Worm (Caenorhabditis elegans) whole organism, L3 larva: ENCODE results near the gene W04E12.9.
"Not testable (repeated sequence)": the region's sequence is repeated elsewhere in the genome, so short reads cannot be mapped to it uniquely, and the experiment has no call there.

Experiments used
- ZK546.5 ChIP-seq: sonication (generic microtip); optimal IDR thresholded peaks from 2 replicates; lab custom pipeline; 2017; ENCODE audit warnings: missing biosample characterization, missing genetic modification characterization
- aly-2 ChIP-seq: fragments of 150-350 bp; optimal IDR thresholded peaks from 2 replicates; lab custom pipeline; 2014; ENCODE audit warnings: missing biosample characterization, missing genetic modification characterization
- ceh-28 ChIP-seq: fragments of 150-350 bp; optimal IDR thresholded peaks from 2 replicates; lab custom pipeline; 2014; ENCODE audit warnings: missing biosample characterization, missing genetic modification reagents, missing genetic modification characterization
- ceh-82 ChIP-seq: fragments of 150-350 bp; optimal IDR thresholded peaks from 2 replicates; lab custom pipeline; 2014; ENCODE audit warnings: missing biosample characterization, missing genetic modification characterization
- ceh-9 ChIP-seq: sonication (generic microtip); optimal IDR thresholded peaks from 2 replicates; lab custom pipeline; 2018; ENCODE audit warnings: missing biosample characterization, missing genetic modification characterization
- daf-12 ChIP-seq: fragments of 150-350 bp; optimal IDR thresholded peaks from 2 replicates; lab custom pipeline; 2014; ENCODE audit warnings: missing biosample characterization, missing genetic modification reagents, missing genetic modification characterization
- egl-27 ChIP-seq: sonication (generic microtip); optimal IDR thresholded peaks from 4 replicates; lab custom pipeline; 2017; ENCODE audit warnings: missing biosample characterization, missing genetic modification reagents, missing genetic modification characterization
- egl-5 ChIP-seq: fragments of 150-350 bp; optimal IDR thresholded peaks from 2 replicates; lab custom pipeline; 2017; ENCODE audit warnings: missing biosample characterization, missing genetic modification reagents, missing genetic modification characterization, inconsistent platforms
- elt-1 ChIP-seq: fragments of 150-350 bp; optimal IDR thresholded peaks from 2 replicates; lab custom pipeline; 2014; ENCODE audit warnings: missing biosample characterization, missing genetic modification characterization
- elt-2 ChIP-seq: sonication (generic microtip); optimal IDR thresholded peaks from 2 replicates; lab custom pipeline; 2016; ENCODE audit warnings: missing genetic modification reagents, mild to moderate bottlenecking, missing genetic modification characterization, missing compliant biosample characterization
- elt-3 ChIP-seq, 3 experiments: fragments of 150-350 bp in 1 of 3; sonication (generic microtip) in 2 of 3; optimal IDR thresholded peaks; 2 replicates in 2 of 3; 4 replicates in 1 of 3; lab custom pipeline; 2014 to 2017; ENCODE audit warnings: missing biosample characterization in 3 of 3, missing genetic modification characterization in 3 of 3
- fkh-2 ChIP-seq: fragments of 150-350 bp; optimal IDR thresholded peaks from 2 replicates; lab custom pipeline; 2014; ENCODE audit warnings: missing biosample characterization, missing genetic modification reagents, missing genetic modification characterization
- hmg-11 ChIP-seq: sonication (generic microtip); optimal IDR thresholded peaks from 2 replicates; lab custom pipeline; 2016; ENCODE audit warnings: missing genetic modification characterization, missing compliant biosample characterization
- jun-1 ChIP-seq: fragments of 150-350 bp; optimal IDR thresholded peaks from 2 replicates; lab custom pipeline; 2014; ENCODE audit warnings: missing biosample characterization, missing genetic modification reagents, missing genetic modification characterization
- lin-15B ChIP-seq: fragments of 150-350 bp; optimal IDR thresholded peaks from 2 replicates; lab custom pipeline; 2014; ENCODE audit warnings: missing biosample characterization, missing genetic modification characterization
- lin-39 ChIP-seq: fragments of 150-350 bp; optimal IDR thresholded peaks from 2 replicates; lab custom pipeline; 2018; ENCODE audit warnings: missing biosample characterization, missing genetic modification reagents, missing genetic modification characterization
- lsy-12 ChIP-seq: sonication (generic microtip); optimal IDR thresholded peaks from 2 replicates; lab custom pipeline; 2016; ENCODE audit warnings: mild to moderate bottlenecking, missing genetic modification characterization, missing compliant biosample characterization
- mml-1 ChIP-seq: fragments of 150-350 bp; sonication (generic microtip); optimal IDR thresholded peaks from 3 replicates; lab custom pipeline; 2014; ENCODE audit warnings: missing biosample characterization, missing genetic modification characterization
- nhr-11 ChIP-seq: fragments of 150-350 bp; optimal IDR thresholded peaks from 2 replicates; lab custom pipeline; 2014; ENCODE audit warnings: missing biosample characterization, missing genetic modification characterization
- nhr-23 ChIP-seq: fragments of 150-350 bp; optimal IDR thresholded peaks from 2 replicates; lab custom pipeline; 2014; ENCODE audit warnings: missing biosample characterization, missing genetic modification reagents, missing genetic modification characterization
- nhr-25 ChIP-seq: sonication (generic microtip); optimal IDR thresholded peaks from 2 replicates; lab custom pipeline; 2017; ENCODE audit warnings: missing biosample characterization, missing genetic modification characterization
- nhr-28 ChIP-seq: fragments of 150-350 bp; optimal IDR thresholded peaks from 2 replicates; lab custom pipeline; 2014; ENCODE audit warnings: missing biosample characterization, missing genetic modification characterization
- nhr-67 ChIP-seq: fragments of 150-350 bp; optimal IDR thresholded peaks from 2 replicates; lab custom pipeline; 2014; ENCODE audit warnings: missing biosample characterization, missing genetic modification characterization
- nhr-76 ChIP-seq: fragments of 150-350 bp; sonication (generic microtip); optimal IDR thresholded peaks from 5 replicates; lab custom pipeline; 2014; ENCODE audit warnings: missing biosample characterization, missing genetic modification characterization
- pqm-1 ChIP-seq: fragments of 150-350 bp; optimal IDR thresholded peaks from 2 replicates; lab custom pipeline; 2017; ENCODE audit warnings: missing biosample characterization, missing genetic modification characterization, inconsistent platforms
- sea-2 ChIP-seq: fragments of 150-350 bp; sonication (generic microtip); optimal IDR thresholded peaks from 4 replicates; lab custom pipeline; 2014; ENCODE audit warnings: missing biosample characterization, missing genetic modification reagents, missing genetic modification characterization
- tbx-2 ChIP-seq: sonication (generic microtip); optimal IDR thresholded peaks from 2 replicates; lab custom pipeline; 2016; ENCODE audit warnings: mild to moderate bottlenecking, missing genetic modification characterization, missing compliant biosample characterization
- unc-39 ChIP-seq: sonication (generic microtip); optimal IDR thresholded peaks from 4 replicates; lab custom pipeline; 2017; ENCODE audit warnings: missing biosample characterization, missing genetic modification characterization
- unc-62 ChIP-seq: fragments of 150-350 bp; sonication (generic microtip); optimal IDR thresholded peaks from 4 replicates; lab custom pipeline; 2014; ENCODE audit warnings: missing biosample characterization, missing genetic modification reagents, missing genetic modification characterization
- zag-1 ChIP-seq: fragments of 150-350 bp; optimal IDR thresholded peaks from 2 replicates; lab custom pipeline; 2014; ENCODE audit warnings: missing biosample characterization, missing genetic modification characterization
- ztf-11 ChIP-seq: fragments of 150-350 bp; optimal IDR thresholded peaks from 2 replicates; lab custom pipeline; 2014; ENCODE audit warnings: missing biosample characterization, missing genetic modification characterization
- ztf-4 ChIP-seq: fragments of 150-350 bp; optimal IDR thresholded peaks from 2 replicates; lab custom pipeline; 2014; ENCODE audit warnings: missing biosample characterization, missing genetic modification characterization

Gene W04E12.9

ce11 chrV:19756253-19756652 is at the start of gene W04E12.9:
TSS of gene W04E12.9 (plus strand) at chrV:19756553.
- TF ChIP-seq zag-1 (tag; lab: Kevin White, UChicago) (no peak), ZK546.5 (no peak), ztf-11 (no peak), ztf-4 (tag; lab: Kevin White, UChicago) (no peak), elt-1 (tag; lab: Kevin White, UChicago) (no peak), jun-1 (no peak), unc-39 (tag; lab: Kevin White, UChicago) (no peak), nhr-11 (tag; lab: Kevin White, UChicago) (no peak), fkh-2 (tag; lab: Kevin White, UChicago) (no peak), mml-1 (tag; lab: Kevin White, UChicago) (no peak), daf-12 (tag; lab: Kevin White, UChicago) (no peak), elt-3 (tag; optimal IDR thresholded peaks at IDR 0.05; lab: Kevin White, UChicago) (no peak), ceh-82 (tag; lab: Kevin White, UChicago) (no peak)

DNA sequence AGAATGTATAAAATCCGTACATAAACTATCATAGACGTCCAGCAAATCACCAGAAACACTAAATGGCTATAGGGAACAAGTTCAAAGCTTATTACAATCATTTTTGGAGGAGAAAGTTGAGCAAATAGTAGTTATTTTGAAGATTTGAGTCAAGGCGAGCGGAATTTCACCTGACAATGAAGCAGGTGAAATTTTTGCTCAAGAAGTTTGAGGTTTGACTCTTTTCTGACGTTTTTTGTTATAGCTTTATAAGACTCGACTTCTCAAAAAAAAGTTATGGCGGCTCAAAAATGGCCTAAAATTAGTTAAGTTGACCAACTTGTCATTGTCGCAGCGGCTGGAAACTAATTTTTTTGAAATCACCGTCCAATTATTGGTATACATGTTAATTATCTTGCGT is 47.5 kb upstream of the W04E12.9 start, which contains the start of gene srv-3:
Gene srv-3 (minus strand): TSS at position 101 of the 400 bp plus-strand sequence.
- TF ChIP-seq nhr-76 (tag; lab: Kevin White, UChicago) (no peak), fkh-2 (tag; lab: Kevin White, UChicago) (no peak), nhr-25 (no peak), sea-2 (GFP tag; lab: Kevin White, UChicago) (no peak), hmg-11 (no peak), nhr-28 (no peak), unc-62 (GFP tag; lab: Kevin White, UChicago) (no peak), pqm-1 (no peak), lin-15B (tag; lab: Kevin White, UChicago) (no peak), daf-12 (tag; lab: Kevin White, UChicago) (no peak), aly-2 (no peak), ZK546.5 (no peak), egl-27 (no peak)

DNA sequence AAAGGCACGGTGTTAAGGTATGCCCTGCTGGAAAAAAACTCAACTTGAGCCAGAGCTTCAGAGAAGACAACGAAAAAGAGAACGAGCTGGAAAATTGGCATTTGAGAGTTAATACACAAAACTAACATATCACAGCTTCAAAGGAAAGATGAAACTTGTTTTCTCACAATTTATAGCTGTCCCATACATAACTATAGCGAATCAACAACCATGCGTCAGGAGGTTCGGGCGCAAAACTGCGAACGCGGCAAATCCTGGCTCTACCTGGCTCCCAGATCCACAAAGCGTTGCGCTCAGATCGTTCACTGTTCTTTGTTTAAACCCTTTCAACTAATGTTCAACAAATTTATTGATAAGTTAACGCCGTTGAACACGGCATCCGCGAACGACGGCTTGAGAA is 45.8 kb upstream of the W04E12.9 start, which contains the start of gene Y43F8C.15:
Gene Y43F8C.15 (minus strand): TSS at position 101 of the 400 bp plus-strand sequence.
- not testable (repeated sequence) for TF ChIP-seq elt-3 (tag; optimal IDR thresholded peaks at IDR 0.05; lab: Kevin White, UChicago); nhr-67; jun-1

DNA sequence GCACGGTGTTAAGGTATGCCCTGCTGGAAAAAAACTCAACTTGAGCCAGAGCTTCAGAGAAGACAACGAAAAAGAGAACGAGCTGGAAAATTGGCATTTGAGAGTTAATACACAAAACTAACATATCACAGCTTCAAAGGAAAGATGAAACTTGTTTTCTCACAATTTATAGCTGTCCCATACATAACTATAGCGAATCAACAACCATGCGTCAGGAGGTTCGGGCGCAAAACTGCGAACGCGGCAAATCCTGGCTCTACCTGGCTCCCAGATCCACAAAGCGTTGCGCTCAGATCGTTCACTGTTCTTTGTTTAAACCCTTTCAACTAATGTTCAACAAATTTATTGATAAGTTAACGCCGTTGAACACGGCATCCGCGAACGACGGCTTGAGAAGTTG is 44.7 kb upstream of the W04E12.9 start, which contains the start of gene Y43F8C.23:
Gene Y43F8C.23 (minus strand): TSS at position 101 of the 400 bp plus-strand sequence.
- not testable (repeated sequence) for TF ChIP-seq nhr-23, unc-39, ztf-4 (tag; lab: Kevin White, UChicago)

DNA sequence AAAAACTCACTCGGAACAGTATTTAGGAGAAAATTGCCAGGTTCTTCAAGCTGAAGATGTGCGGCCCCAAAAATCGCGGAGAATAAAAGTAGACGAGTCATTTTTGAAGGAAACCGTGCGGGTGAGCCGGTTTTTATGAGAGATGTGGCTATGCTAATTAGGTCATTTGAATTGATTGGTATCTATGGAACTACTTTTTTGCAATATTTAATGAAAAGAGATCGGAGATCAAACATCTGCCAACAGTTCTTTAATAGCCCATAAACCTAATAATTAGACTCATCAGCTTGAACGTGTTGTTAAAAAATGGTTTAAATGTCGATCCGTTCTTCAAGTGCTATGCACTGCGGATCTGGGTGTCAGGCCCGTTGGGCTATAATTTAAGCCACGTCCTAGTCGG is 40.9 kb upstream of the W04E12.9 start, which contains the start of gene Y43F8C.16:
Gene Y43F8C.16 (minus strand): TSS at position 101 of the 400 bp plus-strand sequence.
- TF ChIP-seq tbx-2 (tag; lab: Kevin White, UChicago): no peak

DNA sequence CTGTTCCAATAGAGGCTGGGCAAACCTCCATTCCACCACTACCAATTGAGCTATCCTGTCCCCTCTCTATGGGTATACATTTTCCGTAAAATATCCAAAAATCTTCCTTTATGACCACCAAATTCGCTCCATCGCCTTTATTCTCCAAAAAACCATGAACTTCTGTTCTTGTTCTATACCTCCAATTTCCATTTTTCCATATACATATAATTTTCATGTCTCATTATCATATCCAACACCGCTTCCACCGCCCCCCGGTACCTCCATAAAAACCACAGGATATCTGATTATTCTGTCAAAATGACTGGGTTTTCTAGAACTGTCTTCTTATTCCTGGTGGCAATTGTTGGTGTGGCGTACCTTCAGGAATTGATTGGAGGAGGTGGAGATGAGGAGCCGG is 40.5 kb upstream of the W04E12.9 start, which contains the start of gene Y43F8C.17:
Gene Y43F8C.17 (plus strand): TSS at position 301 of the 400 bp plus-strand sequence.
- no peak for TF ChIP-seq lin-39
- TF ChIP-seq egl-5 (tag; lab: Kevin White, UChicago): no peak
- no peak for TF ChIP-seq ceh-28 (tag; lab: Kevin White, UChicago)
- no peak for TF ChIP-seq lin-15B (tag; lab: Kevin White, UChicago)
- TF ChIP-seq zag-1 (tag; lab: Kevin White, UChicago): no peak
- TF ChIP-seq nhr-67: no peak
- TF ChIP-seq hmg-11: no peak
- TF ChIP-seq ceh-9 (tag; lab: Kevin White, UChicago): no peak
- no peak for TF ChIP-seq unc-39 (tag; lab: Kevin White, UChicago)
- no peak for TF ChIP-seq lsy-12
- TF ChIP-seq elt-2 (tag; lab: Kevin White, UChicago): no peak
- TF ChIP-seq fkh-2 (tag; lab: Kevin White, UChicago): no peak
